Worm (Caenorhabditis elegans): ENCODE data around the gene fust-1.
A peak's percentile ranks its signal among the peaks of the same experiment; 100 is the strongest.

The fust-1 gene

ce11 chrII:7174843-7175242, 22.5 kb downstream of the fust-1 start, which contains the start of gene glc-4:
Gene glc-4 (minus strand): TSS chrII:7174943.
- no peak for TF ChIP-seq blmp-1 (tag; optimal IDR thresholded peaks at IDR 0.05)
- no peak for TF ChIP-seq bed-3 (GFP tag; optimal IDR thresholded peaks at IDR 0.05)
- no peak for TF ChIP-seq lsy-2 (tag; optimal IDR thresholded peaks at IDR 0.05)
- no peak for TF ChIP-seq nhr-28 (tag; optimal IDR thresholded peaks at IDR 0.05)
- TF ChIP-seq cnd-1 (tag; optimal IDR thresholded peaks at IDR 0.05): no peak
- no peak for TF ChIP-seq unc-39 (tag; optimal IDR thresholded peaks at IDR 0.05)

- TF ChIP-seq sem-2 (GFP tag; optimal IDR thresholded peaks at IDR 0.05) (no peak), mep-1 (tag; optimal IDR thresholded peaks at IDR 0.05) (no peak), ces-1 (GFP tag; optimal IDR thresholded peaks at IDR 0.05) (peak; percentile 66), ceh-39 (tag; optimal IDR thresholded peaks at IDR 0.05) (no peak), ceh-43 (GFP tag; optimal IDR thresholded peaks at IDR 0.05) (no peak), mls-2 (tag; optimal IDR thresholded peaks at IDR 0.05) (no peak), ztf-11 (tag; optimal IDR thresholded peaks at IDR 0.05) (no peak)
Observed at ce11 chrII:7176108-7176507, 23.7 kb downstream of the fust-1 start.

- TF ChIP-seq unc-120 (tag; optimal IDR thresholded peaks at IDR 0.05; ENCODE audit: poor library complexity, severe bottlenecking): peak; percentile 87
- no peak for TF ChIP-seq sptf-1 (tag; optimal IDR thresholded peaks at IDR 0.05)
- TF ChIP-seq ces-1 (GFP tag; optimal IDR thresholded peaks at IDR 0.05): peak; percentile 86
- peak; percentile 7 for TF ChIP-seq mls-2 (tag; optimal IDR thresholded peaks at IDR 0.05)
Observed at ce11 chrII:7182630-7183029, 30.2 kb downstream of the fust-1 start.

DNA sequence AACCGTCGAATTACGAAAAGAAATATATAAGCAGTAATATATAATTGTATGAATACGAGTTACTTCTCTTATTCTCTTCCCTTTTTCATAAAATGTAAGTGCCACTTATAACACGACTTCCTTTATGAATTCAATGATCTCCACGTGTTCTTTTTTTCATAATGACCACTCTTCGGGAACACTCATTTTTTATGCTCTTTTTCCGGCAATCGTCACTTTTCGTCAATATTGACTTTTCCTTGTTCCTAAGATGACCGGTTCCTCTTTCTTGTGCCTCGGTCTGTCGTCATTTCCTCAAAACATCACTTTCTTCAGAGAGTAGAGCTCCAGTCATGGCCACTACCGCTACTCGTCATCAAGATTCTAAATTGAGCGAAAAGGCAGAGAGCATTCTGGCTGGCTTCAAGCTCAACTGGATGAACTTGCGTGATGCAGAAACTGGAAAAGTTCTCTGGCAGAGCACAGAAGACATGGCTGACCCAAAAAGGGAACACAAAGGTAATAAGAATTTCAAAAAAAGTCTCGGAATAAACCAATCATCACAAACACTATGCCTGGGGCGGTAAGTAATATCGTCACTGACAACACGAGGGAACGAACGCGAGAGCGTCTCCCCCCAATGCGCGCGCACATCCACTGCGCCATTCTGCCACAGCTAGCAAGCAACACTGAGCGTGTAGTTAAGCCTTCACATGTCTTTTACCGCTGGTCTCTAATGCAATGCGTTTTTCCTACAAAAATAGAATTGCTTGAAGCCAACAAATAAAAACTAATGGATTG, 31.3 kb downstream of the fust-1 start, which contains the start of gene pdl-1:
Gene pdl-1 (plus strand): TSS at position 309 of the 780 bp plus-strand sequence.
- TF ChIP-seq ceh-83 (GFP tag; optimal IDR thresholded peaks at IDR 0.05) (peak; percentile 98), unc-120 (tag; optimal IDR thresholded peaks at IDR 0.05; ENCODE audit: poor library complexity, severe bottlenecking) (peak; percentile 91), lin-13 (tag; optimal IDR thresholded peaks at IDR 0.05) (peak; percentile 55), lsy-2 (tag; optimal IDR thresholded peaks at IDR 0.05) (peak; percentile 12), nhr-237 (tag; optimal IDR thresholded peaks at IDR 0.05) (peak; percentile 21), blmp-1 (tag; optimal IDR thresholded peaks at IDR 0.05) (peak; percentile 5), bed-3 (GFP tag; optimal IDR thresholded peaks at IDR 0.05) (peak; percentile 92), M03D4.4 (tag; optimal IDR thresholded peaks at IDR 0.05) (peak; percentile 96), ceh-39 (tag; optimal IDR thresholded peaks at IDR 0.05) (no peak), sptf-1 (tag; optimal IDR thresholded peaks at IDR 0.05) (peak; percentile 97), lin-32 (GFP tag; optimal IDR thresholded peaks at IDR 0.05) (peak; percentile 93), hlh-1 (tag; optimal IDR thresholded peaks at IDR 0.05) (peak; percentile 74), ztf-11 (tag; optimal IDR thresholded peaks at IDR 0.05) (peak; percentile 60), mep-1 (tag; optimal IDR thresholded peaks at IDR 0.05) (no peak), unc-62 (GFP tag; optimal IDR thresholded peaks at IDR 0.05) (peak; percentile 45), ham-2 (GFP tag; optimal IDR thresholded peaks at IDR 0.05) (peak; percentile 94), zip-8 (tag; optimal IDR thresholded peaks at IDR 0.05) (no peak), nhr-12 (tag; optimal IDR thresholded peaks at IDR 0.05) (no peak), tbx-8 (GFP tag; optimal IDR thresholded peaks at IDR 0.05) (peak; percentile 78), nhr-2 (tag; optimal IDR thresholded peaks at IDR 0.05) (no peak), nhr-28 (tag; optimal IDR thresholded peaks at IDR 0.05) (peak; percentile 43), cnd-1 (tag; optimal IDR thresholded peaks at IDR 0.05) (peak; percentile 97), nhr-76 (tag; optimal IDR thresholded peaks at IDR 0.05) (peak; percentile 67), ceh-43 (GFP tag; optimal IDR thresholded peaks at IDR 0.05) (peak; percentile 91), sem-2 (GFP tag; optimal IDR thresholded peaks at IDR 0.05) (peak; percentile 93), elt-3 (tag; optimal IDR thresholded peaks at IDR 0.05) (no peak), mab-5 (tag; optimal IDR thresholded peaks at IDR 0.05) (peak; percentile 2), drap-1 (GFP tag; optimal IDR thresholded peaks at IDR 0.05) (peak; percentile 98), ces-1 (GFP tag; optimal IDR thresholded peaks at IDR 0.05) (no peak), elt-1 (tag; optimal IDR thresholded peaks at IDR 0.05; ENCODE audit: borderline replicate concordance, insufficient read depth) (peak; percentile 21), snpc-4 (tag; optimal IDR thresholded peaks at IDR 0.05) (no peak), unc-39 (tag; optimal IDR thresholded peaks at IDR 0.05) (peak; percentile 59), flh-1 (GFP tag; optimal IDR thresholded peaks at IDR 0.05) (peak; percentile 90), pha-4 (tag; optimal IDR thresholded peaks at IDR 0.05) (peak; percentile 84), mls-2 (tag; optimal IDR thresholded peaks at IDR 0.05) (peak; percentile 98)
